Fruit fly (Drosophila melanogaster) Kc167 (cell line): ENCODE measurements around the gene TFAM.

Source experiments
- Myc ChIP-seq: fragments of >200 bp; optimal IDR thresholded peaks from 2 replicates; lab custom pipeline; 2017; ENCODE audit warnings: missing external identifiers
- h ChIP-seq: fragments of >200 bp; optimal IDR thresholded peaks from 3 replicates; lab custom pipeline; 2018; ENCODE audit warnings: missing external identifiers
- psq ChIP-seq: fragments of >200 bp; optimal IDR thresholded peaks from 2 replicates; lab custom pipeline; 2017; ENCODE audit warnings: missing external identifiers

- TF ChIP-seq psq (no peak), h (lab: Kevin White, UChicago) (no peak), Myc (lab: Kevin White, UChicago) (no peak)
These were observed 31.9 kb downstream of the TFAM start for dm6 chr3R:20544952-20545351.
